Worm (Caenorhabditis elegans) whole organism, L4 larva: Measurements from ENCODE around the gene T03G6.1.
A peak's percentile ranks its signal among the peaks of the same experiment; 100 is the strongest.

Experiments
- D1046.2 ChIP-seq: fragments of 200-800 bp; sonication (Bioruptor generic); IDR thresholded peaks from 2 replicates; pipeline ENCODE4 v1.3.6; 2022; ENCODE audit warnings: missing genetic modification characterization, missing compliant biosample characterization
- F10B5.3 ChIP-seq: sonication (generic microtip); optimal IDR thresholded peaks from 2 replicates; lab custom pipeline; 2016; ENCODE audit warnings: mild to moderate bottlenecking, missing genetic modification characterization, missing compliant biosample characterization
- R02D3.7 ChIP-seq: fragments of 150-350 bp; sonication (generic microtip); optimal IDR thresholded peaks from 3 replicates; lab custom pipeline; 2014; ENCODE audit warnings: missing biosample characterization, missing genetic modification characterization
- T26A8.4 ChIP-seq: fragments of 200-800 bp; sonication (Bioruptor generic); IDR thresholded peaks from 2 replicates; pipeline ENCODE4 v1.3.6; 2022; ENCODE audit warnings: missing genetic modification characterization, missing compliant biosample characterization
- Y48G9A.11 ChIP-seq: fragments of 200-800 bp; sonication (Bioruptor generic); IDR thresholded peaks from 2 replicates; pipeline ENCODE4 v1.3.6; 2022; ENCODE audit warnings: missing genetic modification reagents, missing genetic modification characterization, missing compliant biosample characterization
- Y75B8A.6 ChIP-seq: fragments of 200-800 bp; sonication (Bioruptor generic); IDR thresholded peaks from 2 replicates; pipeline ENCODE4 v1.3.6; 2022; ENCODE audit warnings: missing genetic modification reagents, missing genetic modification characterization, missing compliant biosample characterization
- ZK337.2 ChIP-seq: fragments of 200-800 bp; sonication (Bioruptor generic); IDR thresholded peaks from 2 replicates; pipeline ENCODE4 v1.3.6; 2022; ENCODE audit warnings: missing genetic modification reagents, missing genetic modification characterization, missing compliant biosample characterization
- aha-1 ChIP-seq: fragments of 150-350 bp; peaks from one replicate; lab custom pipeline; 2014; ENCODE audit warnings: missing biosample characterization, missing genetic modification characterization
- aly-2 ChIP-seq: sonication (generic microtip); optimal IDR thresholded peaks from 2 replicates; lab custom pipeline; 2018; ENCODE audit warnings: missing biosample characterization, missing genetic modification characterization
- ama-1 ChIP-seq: fragments of 150-350 bp; optimal IDR thresholded peaks from 2 replicates; lab custom pipeline; 2014; ENCODE audit warnings: inconsistent platforms, mixed read lengths
- arid-1 ChIP-seq: fragments of 200-800 bp; sonication (Bioruptor generic); conservative IDR thresholded peaks from 2 replicates; pipeline ENCODE4 v1.3.6; 2022; ENCODE audit warnings: missing genetic modification reagents, missing genetic modification characterization, missing compliant biosample characterization
- ceh-28 ChIP-seq: fragments of 150-350 bp; optimal IDR thresholded peaks from 2 replicates; lab custom pipeline; 2014; ENCODE audit warnings: missing biosample characterization, missing genetic modification reagents, missing genetic modification characterization
- ceh-32 ChIP-seq: sonication (generic microtip); optimal IDR thresholded peaks from 2 replicates; lab custom pipeline; 2016; ENCODE audit warnings: mild to moderate bottlenecking, missing genetic modification characterization, missing compliant biosample characterization; ENCODE audit not compliant: poor library complexity
- cey-2 ChIP-seq: sonication (generic microtip); optimal IDR thresholded peaks from 3 replicates; lab custom pipeline; 2017; ENCODE audit warnings: missing genetic modification characterization, mild to moderate bottlenecking, missing compliant biosample characterization, antibody characterized with exemption, borderline replicate concordance; ENCODE audit not compliant: insufficient read depth
- ctbp-1 ChIP-seq: fragments of 200-800 bp; sonication (Bioruptor generic); IDR thresholded peaks from 2 replicates; pipeline ENCODE4 v1.3.6; 2022; ENCODE audit warnings: missing genetic modification reagents, missing genetic modification characterization, missing compliant biosample characterization
- dmd-6 ChIP-seq: fragments of 200-800 bp; sonication (Bioruptor generic); IDR thresholded peaks from 2 replicates; pipeline ENCODE4 v1.3.6; 2022; ENCODE audit warnings: missing genetic modification reagents, missing genetic modification characterization, missing compliant biosample characterization
- dpl-1 ChIP-seq: fragments of 150-350 bp; optimal IDR thresholded peaks from 2 replicates; lab custom pipeline; 2014; ENCODE audit warnings: missing biosample characterization, missing genetic modification reagents, missing genetic modification characterization
- duxl-1 ChIP-seq: sonication (generic microtip); optimal IDR thresholded peaks from 2 replicates; lab custom pipeline; 2016; ENCODE audit warnings: mild to moderate bottlenecking, missing genetic modification characterization, moderate library complexity, missing compliant biosample characterization; ENCODE audit not compliant: poor library complexity
- dve-1 ChIP-seq: sonication (generic microtip); optimal IDR thresholded peaks from 2 replicates; lab custom pipeline; 2017; ENCODE audit warnings: antibody characterized with exemption, mild to moderate bottlenecking, missing genetic modification characterization, missing compliant biosample characterization; ENCODE audit not compliant: insufficient read depth
- egl-27 ChIP-seq: sonication (generic microtip); optimal IDR thresholded peaks from 3 replicates; lab custom pipeline; 2017; ENCODE audit warnings: missing biosample characterization, missing genetic modification reagents, missing genetic modification characterization
- hlh-30 ChIP-seq: sonication (generic microtip); optimal IDR thresholded peaks from 2 replicates; lab custom pipeline; 2017; ENCODE audit warnings: antibody characterized with exemption, mild to moderate bottlenecking, missing genetic modification characterization, missing compliant biosample characterization; ENCODE audit not compliant: insufficient read depth
- hmg-1.1 ChIP-seq: fragments of 200-800 bp; sonication (Bioruptor generic); IDR thresholded peaks from 2 replicates; pipeline ENCODE4 v1.3.6; 2022; ENCODE audit warnings: missing genetic modification reagents, missing genetic modification characterization, missing compliant biosample characterization
- jun-1 ChIP-seq: fragments of 150-350 bp; optimal IDR thresholded peaks from 2 replicates; lab custom pipeline; 2014; ENCODE audit warnings: missing biosample characterization, missing genetic modification reagents, missing genetic modification characterization
- lim-7 ChIP-seq: fragments of 200-800 bp; sonication (Bioruptor generic); IDR thresholded peaks from 2 replicates; pipeline ENCODE4 v1.3.6; 2022; ENCODE audit warnings: missing genetic modification characterization, missing compliant biosample characterization
- lin-13 ChIP-seq: fragments of 150-350 bp; optimal IDR thresholded peaks from 2 replicates; lab custom pipeline; 2014; ENCODE audit warnings: missing biosample characterization, missing genetic modification reagents, missing genetic modification characterization
- lin-15B ChIP-seq: fragments of 150-350 bp; sonication (generic microtip); optimal IDR thresholded peaks from 3 replicates; lab custom pipeline; 2014; ENCODE audit warnings: missing biosample characterization, missing genetic modification characterization
- lin-39 ChIP-seq: fragments of 150-350 bp; optimal IDR thresholded peaks from 2 replicates; lab custom pipeline; 2014; ENCODE audit warnings: missing biosample characterization, missing genetic modification reagents, missing genetic modification characterization
- madf-5 ChIP-seq, 2 experiments: fragments of 200-800 bp; sonication (Bioruptor generic); IDR thresholded peaks; 2 replicates each; pipeline ENCODE4 v1.3.6; 2022; ENCODE audit warnings: missing compliant biosample characterization in 2 of 2, missing genetic modification characterization in 2 of 2
- mdl-1 ChIP-seq, 2 experiments: fragments of 150-350 bp in 1 of 2; sonication (generic microtip) in 1 of 2; optimal IDR thresholded peaks; 2 replicates each; lab custom pipeline; 2014 to 2017; ENCODE audit warnings: missing biosample characterization in 2 of 2, missing genetic modification characterization in 2 of 2
- mep-1 ChIP-seq: fragments of 150-350 bp; sonication (generic microtip); optimal IDR thresholded peaks from 3 replicates; lab custom pipeline; 2014; ENCODE audit warnings: missing biosample characterization, missing genetic modification characterization
- mes-2 ChIP-seq: sonication (generic microtip); optimal IDR thresholded peaks from 2 replicates; lab custom pipeline; 2016; ENCODE audit warnings: missing genotype, mild to moderate bottlenecking, missing genetic modification characterization, missing compliant biosample characterization; ENCODE audit not compliant: poor library complexity, severe bottlenecking
- nhr-11 ChIP-seq: fragments of 150-350 bp; optimal IDR thresholded peaks from 2 replicates; lab custom pipeline; 2014; ENCODE audit warnings: missing biosample characterization, missing genetic modification characterization
- nhr-111 ChIP-seq: fragments of 200-800 bp; sonication (Bioruptor generic); optimal IDR thresholded peaks from 2 replicates; lab custom pipeline; 2018; ENCODE audit warnings: mild to moderate bottlenecking, missing genetic modification characterization, missing compliant biosample characterization
- nhr-25 ChIP-seq: sonication (generic microtip); optimal IDR thresholded peaks from 2 replicates; lab custom pipeline; 2017; ENCODE audit warnings: missing genetic modification characterization, mild to moderate bottlenecking, missing compliant biosample characterization, antibody characterized with exemption, moderate library complexity, borderline replicate concordance; ENCODE audit not compliant: insufficient read depth
- nhr-28 ChIP-seq: fragments of 150-350 bp; optimal IDR thresholded peaks from 2 replicates; lab custom pipeline; 2014; ENCODE audit warnings: missing biosample characterization, missing genetic modification characterization
- nhr-41 ChIP-seq: fragments of 200-800 bp; sonication (Bioruptor generic); IDR thresholded peaks from 2 replicates; pipeline ENCODE4 v1.3.6; 2022; ENCODE audit warnings: missing genetic modification reagents, missing genetic modification characterization, missing compliant biosample characterization
- pha-4 ChIP-seq, 2 experiments: fragments of 150-350 bp in 1 of 2; fragments of 200-800 bp in 1 of 2; sonication (Bioruptor generic) in 1 of 2; IDR thresholded peaks in 1 of 2; optimal IDR thresholded peaks in 1 of 2; 2 replicates each; pipeline versions ENCODE4 v1.3.6 to Lab custom; 2014 to 2022; ENCODE audit warnings: missing genetic modification characterization in 2 of 2, missing genetic modification reagents in 2 of 2, missing biosample characterization in 1 of 2, missing compliant biosample characterization in 1 of 2
- php-3 ChIP-seq: fragments of 200-800 bp; sonication (Bioruptor generic); IDR thresholded peaks from 2 replicates; pipeline ENCODE4 v1.3.6; 2022; ENCODE audit warnings: missing genetic modification reagents, missing genetic modification characterization, missing compliant biosample characterization
- rbr-2 ChIP-seq: sonication (generic microtip); optimal IDR thresholded peaks from 2 replicates; lab custom pipeline; 2016; ENCODE audit warnings: missing genotype, missing genetic modification characterization, missing compliant biosample characterization
- sdz-12 ChIP-seq: fragments of 200-800 bp; sonication (Bioruptor generic); optimal IDR thresholded peaks from 2 replicates; lab custom pipeline; 2018; ENCODE audit warnings: mild to moderate bottlenecking, missing genetic modification characterization, missing compliant biosample characterization
- set-16 ChIP-seq: fragments of 200-800 bp; sonication (Bioruptor generic); IDR thresholded peaks from 2 replicates; pipeline ENCODE4 v1.3.6; 2022; ENCODE audit warnings: missing genetic modification reagents, missing genetic modification characterization, missing compliant biosample characterization
- skn-1 ChIP-seq: fragments of 150-350 bp; optimal IDR thresholded peaks from 2 replicates; lab custom pipeline; 2014; ENCODE audit warnings: missing biosample characterization, missing genetic modification characterization
- snpc-1.2 ChIP-seq: fragments of 200-800 bp; sonication (Bioruptor generic); IDR thresholded peaks from 2 replicates; pipeline ENCODE4 v1.3.6; 2022; ENCODE audit warnings: missing genetic modification reagents, missing genetic modification characterization, missing compliant biosample characterization
- spr-1 ChIP-seq: sonication (generic microtip); optimal IDR thresholded peaks from 2 replicates; lab custom pipeline; 2016; ENCODE audit warnings: mild to moderate bottlenecking, missing genetic modification characterization, missing compliant biosample characterization
- tag-97 ChIP-seq: fragments of 200-800 bp; sonication (Bioruptor generic); IDR thresholded peaks from 2 replicates; pipeline ENCODE4 v1.3.6; 2022; ENCODE audit warnings: missing genetic modification characterization, missing compliant biosample characterization
- unc-130 ChIP-seq: sonication (generic microtip); optimal IDR thresholded peaks from 2 replicates; lab custom pipeline; 2016; ENCODE audit warnings: missing genetic modification reagents, missing genetic modification characterization, missing compliant biosample characterization
- vab-7 ChIP-seq: fragments of 200-800 bp; sonication (Bioruptor generic); IDR thresholded peaks from 2 replicates; pipeline ENCODE4 v1.3.6; 2022; ENCODE audit warnings: missing genetic modification reagents, missing genetic modification characterization, missing compliant biosample characterization
- zip-2 ChIP-seq: fragments of 150-350 bp; optimal IDR thresholded peaks from 2 replicates; lab custom pipeline; 2014; ENCODE audit warnings: missing biosample characterization, missing genetic modification characterization

Gene T03G6.1

DNA sequence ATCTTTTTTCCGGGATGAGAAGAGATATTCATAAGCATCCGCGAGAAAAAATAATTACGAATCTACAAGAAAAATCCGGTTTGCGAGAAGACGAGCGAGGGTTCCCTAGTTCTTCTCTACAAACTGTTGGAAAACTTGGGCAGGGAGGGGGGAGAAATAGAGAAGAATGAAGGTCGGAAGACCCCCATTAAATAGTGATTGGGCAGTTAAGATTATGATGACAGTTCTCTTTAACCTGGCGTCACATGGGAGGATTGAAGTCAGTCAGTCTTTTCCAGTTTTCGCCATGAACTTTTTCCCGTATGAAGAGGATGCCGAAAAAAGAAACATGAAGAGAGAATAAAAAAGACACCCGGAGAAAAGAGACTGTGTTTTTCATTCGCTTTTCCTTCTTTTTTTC is 17.3 kb upstream of the T03G6.1 start (continued):
- TF ChIP-seq jun-1 (tag; lab: Kevin White, UChicago) (no peak), vab-7 (GFP tag; lab: Robert Waterston, UW) (no peak), dve-1 (tag; lab: Kevin White, UChicago) (peak; percentile 55), set-16 (GFP tag; lab: Robert Waterston, UW) (no peak)

DNA sequence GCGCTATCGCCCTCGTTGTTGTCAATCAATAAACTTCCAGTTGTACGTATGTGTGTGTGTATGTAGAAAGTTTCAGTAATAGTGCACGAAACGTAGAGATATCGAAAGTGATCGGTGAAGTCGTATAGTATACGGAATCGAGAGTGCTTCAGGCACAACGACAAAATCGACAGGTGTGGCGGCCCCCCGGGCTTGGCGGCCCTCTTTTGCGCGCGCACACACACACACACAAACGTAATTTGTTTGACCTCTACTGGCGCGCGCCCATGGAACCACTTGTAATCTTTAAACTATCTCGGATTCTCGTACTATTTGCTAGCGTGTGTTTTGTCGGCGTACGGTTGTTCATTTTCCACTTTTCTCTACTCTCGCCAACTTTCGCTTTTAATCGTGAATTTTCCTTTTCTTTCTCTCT is 16.4 kb upstream of the T03G6.1 start:
- TF ChIP-seq unc-130 (GFP tag; lab: Kevin White, UChicago): no peak
- TF ChIP-seq pha-4 (GFP tag; IDR thresholded peaks at IDR 0.05; lab: Robert Waterston, UW): no peak
- TF ChIP-seq pha-4 (tag; optimal IDR thresholded peaks at IDR 0.05; lab: Kevin White, UChicago): no peak
- 0 out of 4 replicates have a peak, but pooled peaks of 1 of the 2 experiments have one; percentile 26 for TF ChIP-seq madf-5 (GFP tag; IDR thresholded peaks at IDR 0.05; lab: Robert Waterston, UW)
- peak in 1 of 2 experiments; percentile 37 for TF ChIP-seq mdl-1 (tag; optimal IDR thresholded peaks at IDR 0.05; lab: Kevin White, UChicago)
- no peak for TF ChIP-seq lin-39 (tag; lab: Kevin White, UChicago)
- 0 out of 2 replicates have a peak, but pooled peaks have one; percentile 49 for TF ChIP-seq T26A8.4 (GFP tag; lab: Robert Waterston, UW)
- no peak for TF ChIP-seq nhr-41
- no peak for TF ChIP-seq tag-97
- TF ChIP-seq mes-2: peak; percentile 39
- no peak for TF ChIP-seq Y48G9A.11
- no peak for TF ChIP-seq sdz-12 (GFP tag; lab: Kevin White, UChicago)
- TF ChIP-seq lin-15B (tag; lab: Kevin White, UChicago): no peak
- TF ChIP-seq nhr-28 (tag; lab: Kevin White, UChicago): peak; percentile 55
- no peak for TF ChIP-seq aly-2 (tag; lab: Kevin White, UChicago)
- no peak for TF ChIP-seq php-3 (GFP tag; lab: Robert Waterston, UW)
- TF ChIP-seq egl-27 (tag; lab: Kevin White, UChicago): no peak
- TF ChIP-seq hmg-1.1 (GFP tag; lab: Robert Waterston, UW): 0 out of 2 replicates have a peak, but pooled peaks have one; percentile 27
- TF ChIP-seq spr-1 (tag; lab: Kevin White, UChicago): no peak
- no peak for TF ChIP-seq R02D3.7
- no peak for TF ChIP-seq ama-1 (lab: Kevin White, UChicago)
- no peak for TF ChIP-seq ctbp-1
- TF ChIP-seq duxl-1: no peak
- no peak for TF ChIP-seq ceh-32
- TF ChIP-seq ZK337.2 (GFP tag; lab: Robert Waterston, UW): no peak
- TF ChIP-seq nhr-111 (GFP tag; lab: Kevin White, UChicago): no peak
- peak; percentile 88 for TF ChIP-seq nhr-25
- TF ChIP-seq rbr-2 (tag; lab: Kevin White, UChicago): peak; percentile 40
- TF ChIP-seq skn-1 (tag; lab: Kevin White, UChicago): no peak
- peak; percentile 38 for TF ChIP-seq hlh-30 (tag; lab: Kevin White, UChicago)
- TF ChIP-seq mep-1: peak; percentile 71
- no peak for TF ChIP-seq lim-7 (GFP tag; lab: Robert Waterston, UW)
- peak; percentile 36 for TF ChIP-seq dmd-6 (GFP tag; lab: Robert Waterston, UW)
- no peak for TF ChIP-seq cey-2 (tag; lab: Kevin White, UChicago)
- no peak for TF ChIP-seq D1046.2 (GFP tag; lab: Robert Waterston, UW)
- TF ChIP-seq snpc-1.2 (GFP tag; lab: Robert Waterston, UW): no peak
- no peak for TF ChIP-seq nhr-11
- TF ChIP-seq zip-2: no peak
- no peak for TF ChIP-seq ceh-28 (tag; lab: Kevin White, UChicago)
- no peak for TF ChIP-seq F10B5.3 (tag; lab: Kevin White, UChicago)
- TF ChIP-seq aha-1 (tag; lab: Kevin White, UChicago): peak; percentile 85
- TF ChIP-seq Y75B8A.6: no peak
- no peak for TF ChIP-seq dpl-1 (GFP tag; lab: Kevin White, UChicago)
- 0 out of 2 replicates have a peak, but pooled peaks have one; percentile 26 for TF ChIP-seq arid-1 (GFP tag; lab: Robert Waterston, UW)
- no peak for TF ChIP-seq lin-13
